Worm (Caenorhabditis elegans) whole organism, young adult: Measurements from ENCODE around the gene Y57E12B.10.
A peak's percentile ranks its signal among the peaks of the same experiment; 100 is the strongest.

Source experiments
- B0019.2 ChIP-seq: fragments of 200-800 bp; sonication (Bioruptor generic); conservative IDR thresholded peaks from 2 replicates; pipeline ENCODE4 v1.3.6; 2022; ENCODE audit warnings: missing genetic modification reagents, missing genetic modification characterization, missing compliant biosample characterization
- B0035.1 ChIP-seq: sonication (generic microtip); optimal IDR thresholded peaks from 2 replicates; lab custom pipeline; 2016; ENCODE audit warnings: missing genetic modification characterization, mild to moderate bottlenecking, missing compliant biosample characterization, missing genotype, missing genetic modification reagents
- B0261.1 ChIP-seq: sonication (generic microtip); optimal IDR thresholded peaks from 2 replicates; lab custom pipeline; 2016; ENCODE audit warnings: mild to moderate bottlenecking, missing genetic modification characterization, moderate library complexity, missing compliant biosample characterization
- F49E8.2 ChIP-seq: sonication (generic microtip); optimal IDR thresholded peaks from 3 replicates; lab custom pipeline; 2017; ENCODE audit warnings: missing genetic modification characterization, mild to moderate bottlenecking, missing compliant biosample characterization, antibody characterized with exemption, moderate library complexity; ENCODE audit not compliant: insufficient read depth
- F52B5.7 ChIP-seq: sonication (generic microtip); optimal IDR thresholded peaks from 2 replicates; lab custom pipeline; 2016; ENCODE audit warnings: mild to moderate bottlenecking, missing genetic modification characterization, missing compliant biosample characterization
- F57C9.4 ChIP-seq: sonication (generic microtip); optimal IDR thresholded peaks from 2 replicates; lab custom pipeline; 2017; ENCODE audit warnings: mild to moderate bottlenecking, missing genetic modification characterization, missing compliant biosample characterization
- Y56A3A.18 ChIP-seq: fragments of 200-800 bp; sonication (Bioruptor generic); IDR thresholded peaks from 2 replicates; pipeline ENCODE4 v1.3.6; 2022; ENCODE audit warnings: missing genetic modification reagents, missing genetic modification characterization, missing compliant biosample characterization
- akir-1 ChIP-seq: fragments of 200-800 bp; sonication (Bioruptor generic); optimal IDR thresholded peaks from 2 replicates; lab custom pipeline; 2018; ENCODE audit warnings: mild to moderate bottlenecking, missing genetic modification characterization, moderate library complexity, missing compliant biosample characterization
- aptf-2 ChIP-seq: fragments of 200-800 bp; sonication (Bioruptor generic); conservative IDR thresholded peaks from 2 replicates; pipeline ENCODE4 v1.3.6; 2022; ENCODE audit warnings: missing genetic modification reagents, missing genetic modification characterization, missing compliant biosample characterization
- attf-3 ChIP-seq: fragments of 200-800 bp; sonication (Bioruptor generic); conservative IDR thresholded peaks from 2 replicates; pipeline ENCODE4 v1.3.6; 2022; ENCODE audit warnings: missing genetic modification reagents, missing genetic modification characterization, missing compliant biosample characterization
- attf-6 ChIP-seq: fragments of 200-800 bp; sonication (Bioruptor generic); IDR thresholded peaks from 2 replicates; pipeline ENCODE4 v1.3.6; 2022; ENCODE audit warnings: missing genetic modification reagents, missing genetic modification characterization, missing compliant biosample characterization
- ceh-100 ChIP-seq: fragments of 200-800 bp; sonication (Bioruptor generic); IDR thresholded peaks from 2 replicates; pipeline ENCODE4 v1.3.6; 2022; ENCODE audit warnings: missing genetic modification reagents, missing genetic modification characterization, missing compliant biosample characterization
- ceh-40 ChIP-seq: fragments of 200-800 bp; sonication (Bioruptor generic); IDR thresholded peaks from 2 replicates; pipeline ENCODE4 v1.3.6; 2022; ENCODE audit warnings: missing genetic modification characterization, missing compliant biosample characterization
- ceh-58 ChIP-seq: fragments of 200-800 bp; sonication (Bioruptor generic); IDR thresholded peaks from 2 replicates; pipeline ENCODE4 v1.3.6; 2022; ENCODE audit warnings: missing genetic modification characterization, missing compliant biosample characterization
- chd-7 ChIP-seq: sonication (generic microtip); optimal IDR thresholded peaks from 2 replicates; lab custom pipeline; 2016; ENCODE audit warnings: mild to moderate bottlenecking, missing genetic modification characterization, moderate library complexity, missing compliant biosample characterization
- egl-18 ChIP-seq: fragments of 200-800 bp; sonication (Bioruptor generic); IDR thresholded peaks from 2 replicates; pipeline ENCODE4 v1.3.6; 2022; ENCODE audit warnings: missing genetic modification reagents, missing genetic modification characterization, missing compliant biosample characterization
- egl-44 ChIP-seq: fragments of 200-800 bp; sonication (Bioruptor generic); IDR thresholded peaks from 2 replicates; pipeline ENCODE4 v1.3.6; 2022; ENCODE audit warnings: missing genetic modification reagents, missing genetic modification characterization, missing compliant biosample characterization
- hsf-1 ChIP-seq: fragments of 200-800 bp; sonication (Bioruptor generic); IDR thresholded peaks from 2 replicates; pipeline ENCODE4 v1.3.6; 2022; ENCODE audit warnings: missing genetic modification reagents, missing genetic modification characterization, missing compliant biosample characterization
- lag-1 ChIP-seq: fragments of 200-800 bp; sonication (Bioruptor generic); IDR thresholded peaks from 2 replicates; pipeline ENCODE4 v1.3.6; 2022; ENCODE audit warnings: missing genetic modification reagents, missing genetic modification characterization, missing compliant biosample characterization
- lsl-1 ChIP-seq: fragments of 200-800 bp; sonication (Bioruptor generic); optimal IDR thresholded peaks from 2 replicates; lab custom pipeline; 2018; ENCODE audit warnings: mild to moderate bottlenecking, missing genetic modification characterization, moderate library complexity, missing compliant biosample characterization
- mes-4 ChIP-seq: sonication (generic microtip); optimal IDR thresholded peaks from 2 replicates; lab custom pipeline; 2016; ENCODE audit warnings: missing genotype, missing genetic modification characterization, missing compliant biosample characterization
- nfya-1 ChIP-seq: sonication (generic microtip); optimal IDR thresholded peaks from 2 replicates; lab custom pipeline; 2017; ENCODE audit warnings: antibody characterized with exemption, missing compliant biosample characterization, missing genetic modification characterization, borderline replicate concordance; ENCODE audit not compliant: insufficient read depth
- nhr-27 ChIP-seq: fragments of 200-800 bp; sonication (Bioruptor generic); optimal IDR thresholded peaks from 2 replicates; lab custom pipeline; 2018; ENCODE audit warnings: mild to moderate bottlenecking, missing genetic modification characterization, moderate library complexity, missing compliant biosample characterization
- nhr-90 ChIP-seq: sonication (generic microtip); optimal IDR thresholded peaks from 2 replicates; lab custom pipeline; 2016; ENCODE audit warnings: missing genotype, mild to moderate bottlenecking, missing genetic modification characterization, missing compliant biosample characterization
- pbrm-1 ChIP-seq: fragments of 200-800 bp; sonication (Bioruptor generic); IDR thresholded peaks from 2 replicates; pipeline ENCODE4 v1.3.6; 2022; ENCODE audit warnings: missing genetic modification reagents, missing genetic modification characterization, missing compliant biosample characterization
- pha-4 ChIP-seq: fragments of 150-350 bp; sonication (generic microtip); optimal IDR thresholded peaks from 2 replicates; lab custom pipeline; 2014; ENCODE audit warnings: missing biosample characterization, missing genetic modification reagents, missing genetic modification characterization
- rec-8 ChIP-seq, 2 experiments: sonication (generic microtip); optimal IDR thresholded peaks; 2 replicates each; lab custom pipeline; 2016; ENCODE audit warnings: mild to moderate bottlenecking in 2 of 2, missing genetic modification characterization in 2 of 2, missing genetic modification reagents in 2 of 2, missing genotype in 2 of 2, missing biosample characterization in 1 of 2, missing compliant biosample characterization in 1 of 2, moderate library complexity in 1 of 2
- sptf-2 ChIP-seq: fragments of 200-800 bp; sonication (Bioruptor generic); optimal IDR thresholded peaks from 2 replicates; lab custom pipeline; 2018; ENCODE audit warnings: mild to moderate bottlenecking, missing genetic modification characterization, missing compliant biosample characterization
- unc-62 ChIP-seq: fragments of 150-350 bp; optimal IDR thresholded peaks from 2 replicates; lab custom pipeline; 2014; ENCODE audit warnings: missing biosample characterization, missing genetic modification reagents, missing genetic modification characterization
- xnd-1 ChIP-seq: sonication (generic microtip); optimal IDR thresholded peaks from 2 replicates; lab custom pipeline; 2016; ENCODE audit warnings: missing genotype, missing genetic modification reagents, missing genetic modification characterization, missing compliant biosample characterization
- ztf-26 ChIP-seq: sonication (generic microtip); optimal IDR thresholded peaks from 2 replicates; lab custom pipeline; 2017; ENCODE audit warnings: missing genetic modification characterization, missing compliant biosample characterization

Y57E12B.10 gene

ce11 chrV:6888828-6889227 lies 47.0 kb downstream of the Y57E12B.10 start (continued):
- TF ChIP-seq rec-8 (tag; optimal IDR thresholded peaks at IDR 0.05; lab: Kevin White, UChicago): peak; percentile 77 to 86
- peak; percentile 68 for TF ChIP-seq F52B5.7 (tag; lab: Kevin White, UChicago)
- peak; percentile 85 for TF ChIP-seq chd-7 (tag; lab: Kevin White, UChicago)
- peak; percentile 48 for TF ChIP-seq F57C9.4 (tag; lab: Kevin White, UChicago)
- TF ChIP-seq attf-6 (GFP tag; lab: Robert Waterston, UW): no peak
- peak; percentile 33; the same call in 1 of the 2 replicates for TF ChIP-seq hsf-1
- TF ChIP-seq ceh-40 (GFP tag; lab: Robert Waterston, UW): peak; percentile 69; the same call in 1 of the 2 replicates
- no peak for TF ChIP-seq B0019.2 (GFP tag; lab: Robert Waterston, UW)
- TF ChIP-seq lag-1 (GFP tag; lab: Robert Waterston, UW): no peak
- no peak for TF ChIP-seq pha-4 (tag; lab: Kevin White, UChicago)
- peak; percentile 18 for TF ChIP-seq B0035.1 (tag; lab: Kevin White, UChicago)
- TF ChIP-seq F49E8.2 (tag; lab: Kevin White, UChicago): peak; percentile 38
- TF ChIP-seq ztf-26 (tag; lab: Kevin White, UChicago): peak; percentile 74
- peak; percentile 43 for TF ChIP-seq lsl-1 (GFP tag; lab: Kevin White, UChicago)
- TF ChIP-seq ceh-100 (GFP tag; lab: Robert Waterston, UW): no peak
- TF ChIP-seq sptf-2 (GFP tag; lab: Kevin White, UChicago): peak; percentile 50
- no peak for TF ChIP-seq egl-18
- TF ChIP-seq pbrm-1 (GFP tag; lab: Robert Waterston, UW): peak; percentile 69; the same call in 1 of the 2 replicates
- peak; percentile 77 for TF ChIP-seq nhr-27 (tag; lab: Kevin White, UChicago)
- TF ChIP-seq attf-3 (GFP tag; lab: Robert Waterston, UW): peak; percentile 57; the same call in 1 of the 2 replicates
- TF ChIP-seq mes-4 (tag; lab: Kevin White, UChicago): peak; percentile 47
- no peak for TF ChIP-seq akir-1 (GFP tag; lab: Kevin White, UChicago)
- no peak for TF ChIP-seq unc-62 (GFP tag; lab: Kevin White, UChicago)
- TF ChIP-seq aptf-2 (GFP tag; lab: Robert Waterston, UW): 0 out of 2 replicates have a peak, but pooled peaks have one; percentile 26
- TF ChIP-seq xnd-1 (tag; lab: Kevin White, UChicago): no peak
- TF ChIP-seq nhr-90 (tag; lab: Kevin White, UChicago): peak; percentile 82
- TF ChIP-seq B0261.1 (tag; lab: Kevin White, UChicago): peak; percentile 95
- TF ChIP-seq egl-44 (GFP tag; lab: Robert Waterston, UW): peak; percentile 89
- no peak for TF ChIP-seq nfya-1 (tag; lab: Kevin White, UChicago)
- peak; percentile 77 for TF ChIP-seq Y56A3A.18 (GFP tag; lab: Robert Waterston, UW)
- no peak for TF ChIP-seq ceh-58 (GFP tag; lab: Robert Waterston, UW)
